Fruit fly (Drosophila melanogaster) whole organism, adult: Measurements from ENCODE around the gene tHMG1.

ENCODE experiments used
- CG11617 ChIP-seq: fragments of 200-800 bp; sonication (Bioruptor generic); optimal IDR thresholded peaks from 2 replicates; lab custom pipeline; 2017; ENCODE audit warnings: mild to moderate bottlenecking, missing biosample characterization, missing genetic modification reagents, missing genetic modification characterization
- CG33017 ChIP-seq: fragments of 200-800 bp; sonication (Bioruptor generic); optimal IDR thresholded peaks from 2 replicates; lab custom pipeline; 2018; ENCODE audit warnings: missing biosample characterization, mild to moderate bottlenecking, missing genetic modification characterization, moderate library complexity
- CG7101 ChIP-seq: fragments of 200-800 bp; sonication (Bioruptor generic); optimal IDR thresholded peaks from 2 replicates; lab custom pipeline; 2018; ENCODE audit warnings: missing biosample characterization, mild to moderate bottlenecking, missing genetic modification characterization, moderate library complexity
- Clk ChIP-seq: fragments of 200-800 bp; sonication (Bioruptor generic); optimal IDR thresholded peaks from 2 replicates; lab custom pipeline; 2017; ENCODE audit warnings: missing biosample characterization, missing genetic modification characterization
- Hr96 ChIP-seq: fragments of 200-800 bp; sonication (Bioruptor generic); optimal IDR thresholded peaks from 2 replicates; lab custom pipeline; 2016; ENCODE audit warnings: missing biosample characterization, missing genetic modification characterization
- cic ChIP-seq: fragments of 200-800 bp; sonication (Bioruptor generic); optimal IDR thresholded peaks from 2 replicates; lab custom pipeline; 2017; ENCODE audit warnings: missing biosample characterization, mild to moderate bottlenecking, missing genetic modification characterization, moderate library complexity
- cnc ChIP-seq, 2 experiments: fragments of >200 bp; optimal IDR thresholded peaks; 2 replicates each; lab custom pipeline; 2017
- kay ChIP-seq: fragments of 200-800 bp; sonication (Bioruptor generic); peaks from one replicate; lab custom pipeline; 2016; ENCODE audit warnings: missing biosample characterization, missing genetic modification characterization, borderline replicate concordance

DNA sequence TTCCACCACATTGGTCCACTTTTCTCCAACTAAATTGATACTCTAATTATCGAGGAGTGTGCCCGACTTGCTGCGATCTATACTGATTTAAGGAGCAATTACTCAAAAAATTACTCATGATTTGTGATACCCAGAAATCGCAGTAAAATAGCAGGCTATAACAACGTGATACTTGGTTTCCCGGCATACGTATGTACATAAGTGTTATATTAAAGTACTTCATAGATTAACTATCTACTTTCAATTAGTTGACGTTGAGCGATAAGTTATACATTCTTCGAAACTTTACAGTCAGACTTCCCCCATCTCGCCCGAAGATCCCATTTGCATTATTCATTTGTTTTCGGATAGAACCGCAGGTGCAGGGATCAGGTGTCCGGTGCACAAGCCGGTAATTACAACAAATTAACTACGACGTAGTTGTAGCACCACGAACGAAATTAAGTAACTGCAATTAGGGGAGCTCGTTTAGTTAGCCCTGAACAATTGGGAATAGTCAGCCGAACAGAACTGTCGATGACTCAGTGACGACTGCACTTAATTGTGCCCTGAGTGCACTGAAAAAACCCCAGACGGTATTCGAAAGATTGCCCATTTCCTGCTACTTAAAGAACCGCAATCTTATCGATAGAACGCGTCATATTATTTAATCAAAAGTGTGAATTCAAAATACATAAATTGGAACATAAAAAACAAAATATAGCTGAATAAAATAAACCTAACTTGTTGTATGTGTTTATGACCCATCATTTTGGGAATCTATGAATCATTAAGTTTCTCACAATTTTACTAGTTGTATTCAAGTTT lies 34.1 kb downstream of the tHMG1 start:
- TF ChIP-seq Clk (GFP tag; lab: Kevin White, UChicago) (no peak), CG33017 (tag; lab: Kevin White, UChicago) (no peak), CG7101 (tag; lab: Kevin White, UChicago) (no peak), CG11617 (GFP tag; lab: Kevin White, UChicago) (peak; percentile 5), cic (GFP tag; lab: Kevin White, UChicago) (peak; percentile 62), cnc (optimal IDR thresholded peaks at IDR 0.05; lab: Kevin White, UChicago) (no peak), kay (peak; percentile 92), Hr96 (GFP tag; lab: Kevin White, UChicago) (no peak)
